Worm (Caenorhabditis elegans): ENCODE measurements around the gene B0244.10.

Gene B0244.10

ce11 chrIII:5706077-5706627 is 28.8 kb upstream of the B0244.10 start, which contains the start of gene rpl-23 (continued):
- TF ChIP-seq rnt-1 (tag; optimal IDR thresholded peaks at IDR 0.05) (peak; percentile 90), nhr-28 (tag; optimal IDR thresholded peaks at IDR 0.05) (no peak), snu-23 (GFP tag; optimal IDR thresholded peaks at IDR 0.05) (peak; percentile 97), egl-13 (tag; optimal IDR thresholded peaks at IDR 0.05) (peak; percentile 56), hpl-2 (GFP tag; optimal IDR thresholded peaks at IDR 0.05) (peak; percentile 82), lin-15B (tag; optimal IDR thresholded peaks at IDR 0.05) (peak; percentile 85), fkh-10 (GFP tag; optimal IDR thresholded peaks at IDR 0.05) (peak; percentile 85), mdl-1 (tag; optimal IDR thresholded peaks at IDR 0.05) (peak in 1 of 2 experiments; percentile 83), aha-1 (tag; optimal IDR thresholded peaks at IDR 0.05) (peak; percentile 30), lsy-2 (tag; optimal IDR thresholded peaks at IDR 0.05) (peak; percentile 94 to 97), xbp-1 (tag; optimal IDR thresholded peaks at IDR 0.05) (peak; percentile 92), snpc-4 (tag; optimal IDR thresholded peaks at IDR 0.05) (peak; percentile 61), unc-98 (GFP tag; IDR thresholded peaks at IDR 0.05) (no peak), nhr-47 (tag; optimal IDR thresholded peaks at IDR 0.05) (peak; percentile 91), lin-14 (GFP tag; optimal IDR thresholded peaks at IDR 0.05) (peak; percentile 93), mab-9 (GFP tag; IDR thresholded peaks at IDR 0.05) (no peak), elt-2 (tag; optimal IDR thresholded peaks at IDR 0.05) (peak; percentile 26), swsn-7 (tag; optimal IDR thresholded peaks at IDR 0.05) (peak; percentile 88), grh-1 (GFP tag; IDR thresholded peaks at IDR 0.05) (peak; percentile 70), pqm-1 (tag; optimal IDR thresholded peaks at IDR 0.05) (no peak), sptf-1 (tag; optimal IDR thresholded peaks at IDR 0.05) (no peak), fkh-8 (tag; optimal IDR thresholded peaks at IDR 0.05) (peak; percentile 91), isw-1 (GFP tag; IDR thresholded peaks at IDR 0.05) (peak; percentile 91), nhr-237 (tag; optimal IDR thresholded peaks at IDR 0.05) (peak; percentile 82), pag-3 (tag; optimal IDR thresholded peaks at IDR 0.05; ENCODE audit: borderline replicate concordance, insufficient read depth) (no peak), unc-30 (tag; optimal IDR thresholded peaks at IDR 0.05) (no peak), C34B4.2 (tag; optimal IDR thresholded peaks at IDR 0.05) (no peak), pax-3 (tag; optimal IDR thresholded peaks at IDR 0.05) (peak; percentile 80), zag-1 (tag; optimal IDR thresholded peaks at IDR 0.05) (peak; percentile 36), egl-27 (tag; optimal IDR thresholded peaks at IDR 0.05) (peak; percentile 14 to 16), ztf-4 (tag; optimal IDR thresholded peaks at IDR 0.05) (peak; percentile 79), nhr-77 (tag; optimal IDR thresholded peaks at IDR 0.05) (peak; percentile 90), mep-1 (tag; optimal IDR thresholded peaks at IDR 0.05) (peak; percentile 95), hlh-17 (GFP tag; optimal IDR thresholded peaks at IDR 0.05; ENCODE audit: borderline replicate concordance) (no peak), nhr-90 (tag; optimal IDR thresholded peaks at IDR 0.05; ENCODE audit: poor library complexity) (peak; percentile 82), ets-5 (GFP tag; IDR thresholded peaks at IDR 0.05) (no peak), elt-3 (tag; optimal IDR thresholded peaks at IDR 0.05) (peak in 5 of 6 experiments; percentile 45 to 97 (median 83)), tlp-1 (tag; optimal IDR thresholded peaks at IDR 0.05) (no peak), efl-3 (GFP tag; optimal IDR thresholded peaks at IDR 0.05) (no peak), unc-62 (GFP tag; optimal IDR thresholded peaks at IDR 0.05) (no peak), irx-1 (tag; optimal IDR thresholded peaks at IDR 0.05) (peak; percentile 74), lin-13 (GFP tag; optimal IDR thresholded peaks at IDR 0.05) (peak; percentile 90)

DNA sequence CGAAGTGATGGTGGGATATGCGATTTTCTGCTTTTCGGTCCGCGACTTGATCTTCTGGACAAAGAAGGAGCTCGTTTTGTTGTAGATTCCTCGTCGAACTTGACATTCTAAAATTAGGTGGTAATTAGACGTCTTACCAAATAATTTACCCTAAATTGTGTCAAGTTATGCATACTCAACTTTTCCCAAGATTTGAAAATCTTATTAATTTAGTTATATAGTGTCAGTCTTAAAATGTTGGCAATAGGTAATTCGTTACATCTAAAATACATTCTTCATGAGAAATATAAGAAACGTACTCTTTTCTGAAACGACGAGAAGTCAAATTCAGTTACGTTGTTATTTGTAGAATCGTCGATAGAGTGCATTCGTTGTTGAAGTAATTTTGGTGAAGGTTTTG is 27.4 kb upstream of the B0244.10 start:
- TF ChIP-seq C16A3.4 (tag; optimal IDR thresholded peaks at IDR 0.05) (no peak), ceh-63 (GFP tag; optimal IDR thresholded peaks at IDR 0.05) (no peak), alr-1 (tag; optimal IDR thresholded peaks at IDR 0.05; ENCODE audit: borderline replicate concordance) (peak; percentile 99), skn-1 (tag; optimal IDR thresholded peaks at IDR 0.05) (no peak), unc-30 (tag; optimal IDR thresholded peaks at IDR 0.05) (no peak), fkh-10 (GFP tag; optimal IDR thresholded peaks at IDR 0.05) (no peak)

All from whole organism, L1 larva.